Fruit fly (Drosophila melanogaster) whole organism: Measurements from ENCODE around the gene CG9171.

Experiments used
- CG8478 ChIP-seq: fragments of >200 bp; optimal IDR thresholded peaks from 2 replicates; lab custom pipeline; 2018; ENCODE audit warnings: inconsistent platforms
- EcR ChIP-seq, 2 experiments: fragments of >200 bp; optimal IDR thresholded peaks; 2 replicates each; lab custom pipeline; 2017; ENCODE audit warnings: missing biosample characterization in 2 of 2, missing genetic modification characterization in 2 of 2, missing genetic modification reagents in 2 of 2
- pan ChIP-seq: fragments of >200 bp; optimal IDR thresholded peaks from 2 replicates; lab custom pipeline; 2017

- TF ChIP-seq pan (lab: Kevin White, UChicago) (no peak), CG8478 (lab: Kevin White, UChicago) (no peak), EcR (GFP tag; optimal IDR thresholded peaks at IDR 0.05; lab: Kevin White, UChicago) (no peak)
These were observed 315 bp upstream of the CG9171 start for dm6 chr2L:5800388-5800748.
